Fruit fly (Drosophila melanogaster) whole organism, embryonic: ENCODE data around the gene CG13053.

Experiments
- Antp ChIP-seq: fragments of 200-800 bp; sonication (Bioruptor generic); optimal IDR thresholded peaks from 3 replicates; lab custom pipeline; 2016; ENCODE audit warnings: missing biosample characterization, missing genetic modification characterization
- Asciz ChIP-seq: fragments of 200-800 bp; sonication (Bioruptor generic); optimal IDR thresholded peaks from 2 replicates; lab custom pipeline; 2017; ENCODE audit warnings: missing biosample characterization, mild to moderate bottlenecking, missing genetic modification characterization, missing genetic modification reagents
- Bteb2 ChIP-seq: fragments of 200-800 bp; sonication (Bioruptor generic); optimal IDR thresholded peaks from 2 replicates; lab custom pipeline; 2016; ENCODE audit warnings: missing biosample characterization, missing genetic modification characterization
- CG10209 ChIP-seq: fragments of 200-800 bp; sonication (Bioruptor generic); optimal IDR thresholded peaks from 3 replicates; lab custom pipeline; 2017; ENCODE audit warnings: missing biosample characterization, mild to moderate bottlenecking, missing genetic modification characterization, missing genetic modification reagents
- CG10959 ChIP-seq: fragments of 200-800 bp; sonication (Bioruptor generic); IDR thresholded peaks from 2 replicates; pipeline ENCODE4 v1.3.6; 2022; ENCODE audit warnings: missing biosample characterization, missing genetic modification characterization
- CG11695 ChIP-seq: fragments of 200-800 bp; sonication (Bioruptor generic); IDR thresholded peaks from 3 replicates; pipeline ENCODE4 v1.3.6; 2022; ENCODE audit warnings: missing biosample characterization, missing genetic modification characterization
- CG12391 ChIP-seq: fragments of 200-800 bp; sonication (Bioruptor generic); optimal IDR thresholded peaks from 3 replicates; lab custom pipeline; 2018; ENCODE audit warnings: missing biosample characterization, mild to moderate bottlenecking, missing genetic modification characterization, moderate library complexity
- CG14667 ChIP-seq: fragments of 200-800 bp; sonication (Bioruptor generic); IDR thresholded peaks from 2 replicates; pipeline ENCODE4 v1.3.6; 2022; ENCODE audit warnings: missing biosample characterization, missing genetic modification characterization
- CG14710 ChIP-seq: fragments of 200-800 bp; sonication (Bioruptor generic); optimal IDR thresholded peaks from 3 replicates; lab custom pipeline; 2019; ENCODE audit warnings: missing biosample characterization, mild to moderate bottlenecking, missing genetic modification characterization, moderate library complexity
- CG15601 ChIP-seq: fragments of 200-800 bp; sonication (Bioruptor generic); optimal IDR thresholded peaks from 3 replicates; lab custom pipeline; 2019; ENCODE audit warnings: missing biosample characterization, mild to moderate bottlenecking, missing genetic modification characterization, moderate library complexity
- CG17612 ChIP-seq: fragments of 200-800 bp; sonication (Bioruptor generic); IDR thresholded peaks from 2 replicates; pipeline ENCODE4 v1.3.6; 2022; ENCODE audit warnings: missing biosample characterization, missing genetic modification characterization
- CG1832 ChIP-seq: fragments of 200-800 bp; sonication (Bioruptor generic); optimal IDR thresholded peaks from 2 replicates; lab custom pipeline; 2017; ENCODE audit warnings: missing biosample characterization, mild to moderate bottlenecking, missing genetic modification characterization, inconsistent platforms
- CG30020 ChIP-seq: fragments of 200-800 bp; optimal IDR thresholded peaks from 2 replicates; lab custom pipeline; 2019; ENCODE audit warnings: missing biosample characterization, mild to moderate bottlenecking, missing genetic modification characterization, moderate library complexity
- CG3281 ChIP-seq: fragments of 200-800 bp; sonication (Bioruptor generic); optimal IDR thresholded peaks from 3 replicates; lab custom pipeline; 2017; ENCODE audit warnings: missing biosample characterization, mild to moderate bottlenecking, missing genetic modification characterization
- CG6765 ChIP-seq: fragments of 200-800 bp; sonication (Bioruptor generic); optimal IDR thresholded peaks from 3 replicates; lab custom pipeline; 2017; ENCODE audit warnings: missing biosample characterization, mild to moderate bottlenecking, missing genetic modification characterization
- CG7839 ChIP-seq: fragments of 200-800 bp; sonication (Bioruptor generic); optimal IDR thresholded peaks from 3 replicates; lab custom pipeline; 2018; ENCODE audit warnings: missing biosample characterization, mild to moderate bottlenecking, missing genetic modification characterization, moderate library complexity
- CG7928 ChIP-seq: fragments of 200-800 bp; sonication (Bioruptor generic); optimal IDR thresholded peaks from 2 replicates; lab custom pipeline; 2017; ENCODE audit warnings: missing biosample characterization, mild to moderate bottlenecking, missing genetic modification characterization
- CG9817 ChIP-seq: fragments of 200-800 bp; sonication (Bioruptor generic); optimal IDR thresholded peaks from 2 replicates; lab custom pipeline; 2018; ENCODE audit warnings: missing biosample characterization, mild to moderate bottlenecking, missing genetic modification characterization, moderate library complexity
- CG9932 ChIP-seq: fragments of 200-800 bp; sonication (Bioruptor generic); IDR thresholded peaks from 2 replicates; pipeline ENCODE4 v1.3.6; 2022; ENCODE audit warnings: missing biosample characterization, missing genetic modification characterization
- CHES-1-like ChIP-seq: fragments of 200-800 bp; sonication (Bioruptor generic); optimal IDR thresholded peaks from 2 replicates; lab custom pipeline; 2016; ENCODE audit warnings: missing biosample characterization, missing genetic modification characterization
- Dad ChIP-seq: fragments of 200-800 bp; sonication (Bioruptor generic); optimal IDR thresholded peaks from 3 replicates; lab custom pipeline; 2016; ENCODE audit warnings: missing biosample characterization, missing genetic modification characterization
- Dip3 ChIP-seq: fragments of 200-800 bp; sonication (Bioruptor generic); optimal IDR thresholded peaks from 3 replicates; lab custom pipeline; 2016; ENCODE audit warnings: missing biosample characterization, missing genetic modification characterization
- Drgx ChIP-seq: fragments of 200-800 bp; sonication (Bioruptor generic); IDR thresholded peaks from 2 replicates; pipeline ENCODE4 v1.3.6; 2022; ENCODE audit warnings: missing biosample characterization, missing genetic modification characterization
- HHEX ChIP-seq: fragments of 200-800 bp; sonication (Bioruptor generic); optimal IDR thresholded peaks from 3 replicates; lab custom pipeline; 2017; ENCODE audit warnings: missing biosample characterization, mild to moderate bottlenecking, missing genetic modification characterization, missing genetic modification reagents
- Oaz ChIP-seq: fragments of 200-800 bp; sonication (Bioruptor generic); IDR thresholded peaks from 2 replicates; pipeline ENCODE4 v1.3.6; 2022; ENCODE audit warnings: missing biosample characterization, missing genetic modification characterization
- Ssrp ChIP-seq: fragments of 200-800 bp; sonication (Bioruptor generic); optimal IDR thresholded peaks from 2 replicates; lab custom pipeline; 2018; ENCODE audit warnings: missing biosample characterization, mild to moderate bottlenecking, missing genetic modification characterization, moderate library complexity
- Stat92E ChIP-seq, 3 experiments: fragments of >200 bp in 2 of 3; fragments of 200-800 bp in 1 of 3; sonication (Bioruptor generic) in 1 of 3; optimal IDR thresholded peaks; 2 replicates each; lab custom pipeline; 2017 to 2019; ENCODE audit warnings: missing biosample characterization in 3 of 3, missing genetic modification characterization in 3 of 3, mild to moderate bottlenecking in 1 of 3, moderate library complexity in 1 of 3
- Xrp1 ChIP-seq: fragments of 200-800 bp; sonication (Bioruptor generic); IDR thresholded peaks from 2 replicates; pipeline ENCODE4 v1.3.6; 2022; ENCODE audit warnings: missing biosample characterization, missing genetic modification characterization
- abd-A ChIP-seq: fragments of 200-800 bp; sonication (Bioruptor generic); optimal IDR thresholded peaks from 3 replicates; lab custom pipeline; 2019; ENCODE audit warnings: missing biosample characterization, mild to moderate bottlenecking, missing genetic modification characterization, moderate library complexity
- az2 ChIP-seq: fragments of 200-800 bp; sonication (Bioruptor generic); optimal IDR thresholded peaks from 3 replicates; lab custom pipeline; 2016; ENCODE audit warnings: missing biosample characterization, missing genetic modification characterization
- bab2 ChIP-seq: fragments of 200-800 bp; sonication (Bioruptor generic); optimal IDR thresholded peaks from 2 replicates; lab custom pipeline; 2016; ENCODE audit warnings: missing biosample characterization, missing genetic modification characterization
- btn ChIP-seq: fragments of 200-800 bp; sonication (Bioruptor generic); optimal IDR thresholded peaks from 2 replicates; lab custom pipeline; 2016; ENCODE audit warnings: missing biosample characterization, missing genetic modification characterization
- da ChIP-seq: fragments of 200-800 bp; sonication (Bioruptor generic); optimal IDR thresholded peaks from 2 replicates; lab custom pipeline; 2016; ENCODE audit warnings: missing biosample characterization, missing genetic modification characterization
- gsb-n ChIP-seq: fragments of 200-800 bp; sonication (Bioruptor generic); optimal IDR thresholded peaks from 3 replicates; lab custom pipeline; 2018; ENCODE audit warnings: missing biosample characterization, mild to moderate bottlenecking, missing genetic modification characterization
- h ChIP-seq: fragments of >200 bp; optimal IDR thresholded peaks from 2 replicates; lab custom pipeline; 2017
- hb ChIP-seq: fragments of 200-800 bp; sonication (Bioruptor generic); IDR thresholded peaks from 3 replicates; pipeline ENCODE4 v1.3.6; 2022; ENCODE audit warnings: missing biosample characterization, missing genetic modification characterization; ENCODE audit not compliant: partially characterized antibody
- hth ChIP-seq: fragments of >200 bp; optimal IDR thresholded peaks from 2 replicates; lab custom pipeline; 2017; ENCODE audit warnings: inconsistent platforms
- jing ChIP-seq: fragments of 200-800 bp; sonication (Bioruptor generic); optimal IDR thresholded peaks from 2 replicates; lab custom pipeline; 2018; ENCODE audit warnings: missing biosample characterization, mild to moderate bottlenecking, missing genetic modification characterization
- lbe ChIP-seq: fragments of 200-800 bp; sonication (Bioruptor generic); optimal IDR thresholded peaks from 2 replicates; lab custom pipeline; 2016; ENCODE audit warnings: missing biosample characterization, mild to moderate bottlenecking, missing genetic modification characterization
- otp ChIP-seq: fragments of 200-800 bp; sonication (Bioruptor generic); IDR thresholded peaks from 3 replicates; pipeline ENCODE4, ENCODE4 v1.3.6; 2022; ENCODE audit warnings: missing biosample characterization, missing genetic modification characterization
- pb ChIP-seq: fragments of 200-800 bp; sonication (Bioruptor generic); optimal IDR thresholded peaks from 3 replicates; lab custom pipeline; 2016; ENCODE audit warnings: missing biosample characterization, missing genetic modification characterization
- prd ChIP-seq, 3 experiments: fragments of >200 bp in 2 of 3; fragments of 200-800 bp in 1 of 3; sonication (Bioruptor generic) in 1 of 3; optimal IDR thresholded peaks in 2 of 3; IDR thresholded peaks in 1 of 3; 2 replicates in 2 of 3; 3 replicates in 1 of 3; pipeline versions ENCODE4 v1.3.6 to Lab custom; 2017 to 2022; ENCODE audit warnings: missing biosample characterization in 1 of 3, missing genetic modification characterization in 1 of 3
- psq ChIP-seq: fragments of 200-800 bp; sonication (Bioruptor generic); optimal IDR thresholded peaks from 2 replicates; lab custom pipeline; 2017; ENCODE audit warnings: missing biosample characterization, missing genetic modification characterization
- scrt ChIP-seq: fragments of 200-800 bp; sonication (Bioruptor generic); optimal IDR thresholded peaks from 2 replicates; lab custom pipeline; 2018; ENCODE audit warnings: missing biosample characterization, mild to moderate bottlenecking, missing genetic modification characterization, moderate library complexity
- slou ChIP-seq: fragments of 200-800 bp; sonication (Bioruptor generic); optimal IDR thresholded peaks from 3 replicates; lab custom pipeline; 2016; ENCODE audit warnings: missing biosample characterization, missing genetic modification characterization
- sqz ChIP-seq: fragments of 200-800 bp; sonication (Bioruptor generic); optimal IDR thresholded peaks from 3 replicates; lab custom pipeline; 2018; ENCODE audit warnings: missing biosample characterization, mild to moderate bottlenecking, missing genetic modification characterization
- stwl ChIP-seq: fragments of 200-800 bp; sonication (Bioruptor generic); optimal IDR thresholded peaks from 3 replicates; lab custom pipeline; 2018; ENCODE audit warnings: missing biosample characterization, mild to moderate bottlenecking, missing genetic modification characterization, moderate library complexity
- tgo ChIP-seq: fragments of 200-800 bp; sonication (Bioruptor generic); IDR thresholded peaks from 3 replicates; pipeline ENCODE4 v1.3.6; 2022; ENCODE audit warnings: missing biosample characterization, missing genetic modification characterization
- twi ChIP-seq: fragments of 200-800 bp; optimal IDR thresholded peaks from 2 replicates; lab custom pipeline; 2019; ENCODE audit warnings: missing biosample characterization, mild to moderate bottlenecking, missing genetic modification characterization, moderate library complexity
- usp ChIP-seq: fragments of >200 bp; optimal IDR thresholded peaks from 2 replicates; lab custom pipeline; 2017; ENCODE audit warnings: missing biosample characterization, missing genetic modification characterization
- yki ChIP-seq: fragments of >200 bp; optimal IDR thresholded peaks from 3 replicates; lab custom pipeline; 2018
- zen2 ChIP-seq: fragments of 200-800 bp; sonication (Bioruptor generic); IDR thresholded peaks from 3 replicates; pipeline ENCODE4 v1.3.6; 2022; ENCODE audit warnings: missing biosample characterization, missing genetic modification characterization; ENCODE audit not compliant: partially characterized antibody

The CG13053 gene

DNA sequence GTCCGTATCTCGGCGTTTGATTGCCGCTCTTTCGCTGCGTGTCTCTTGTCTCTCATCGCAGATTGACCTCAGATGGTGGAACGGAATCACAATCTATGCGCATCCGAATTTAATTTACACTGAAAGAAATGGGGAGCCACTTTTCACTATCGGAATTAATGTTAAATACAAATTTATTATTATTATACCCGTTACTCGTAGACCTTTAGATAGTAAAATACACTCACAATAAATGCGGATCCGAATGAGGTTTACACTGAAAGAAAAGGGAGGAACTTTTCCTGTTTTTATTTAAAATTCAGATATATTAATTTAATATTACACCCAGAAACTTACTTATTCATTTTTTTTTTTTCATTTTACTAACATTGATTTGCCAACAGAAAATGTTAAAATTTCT, 29.5 kb upstream of the CG13053 start (continued):
- TF ChIP-seq scrt (GFP tag; lab: Kevin White, UChicago) (no peak), yki (lab: Kevin White, UChicago) (no peak), CG14667 (GFP tag; lab: Robert Waterston, UW) (no peak), hb (no peak), CG7928 (GFP tag; lab: Kevin White, UChicago) (no peak), zen2 (GFP tag; lab: Robert Waterston, UW) (no peak), abd-A (tag; lab: Kevin White, UChicago) (no peak), Bteb2 (GFP tag; lab: Kevin White, UChicago) (no peak), prd (optimal IDR thresholded peaks at IDR 0.05; lab: Kevin White, UChicago) (no peak), prd (GFP tag; IDR thresholded peaks at IDR 0.05; lab: Robert Waterston, UW) (peak; percentile 38; the same call in 1 of the 3 replicates), Drgx (GFP tag; lab: Robert Waterston, UW) (no peak), Xrp1 (GFP tag; lab: Robert Waterston, UW) (no peak), CG10959 (no peak), tgo (GFP tag; lab: Robert Waterston, UW) (peak; percentile 43; the same call in 1 of the 3 replicates), pb (GFP tag; lab: Kevin White, UChicago) (no peak), Ssrp (tag; lab: Kevin White, UChicago) (no peak), Dip3 (GFP tag; lab: Kevin White, UChicago) (no peak), Stat92E (GFP tag; optimal IDR thresholded peaks at IDR 0.05; lab: Kevin White, UChicago) (no peak), btn (GFP tag; lab: Kevin White, UChicago) (no peak), CG30020 (tag; lab: Kevin White, UChicago) (no peak), sqz (GFP tag; lab: Kevin White, UChicago) (no peak), bab2 (no peak), CG15601 (tag; lab: Kevin White, UChicago) (no peak), stwl (tag; lab: Kevin White, UChicago) (no peak), CG9817 (tag; lab: Kevin White, UChicago) (no peak), CG1832 (GFP tag; lab: Kevin White, UChicago) (no peak), gsb-n (tag; lab: Kevin White, UChicago) (no peak), Antp (GFP tag; lab: Kevin White, UChicago) (no peak), psq (GFP tag; lab: Kevin White, UChicago) (no peak), CG10209 (GFP tag; lab: Kevin White, UChicago) (peak; percentile 23), Oaz (GFP tag; lab: Robert Waterston, UW) (no peak), az2 (peak; percentile 31), Dad (GFP tag; lab: Kevin White, UChicago) (no peak), slou (no peak), hth (lab: Kevin White, UChicago) (no peak), lbe (GFP tag; lab: Kevin White, UChicago) (no peak), CG11695 (GFP tag; lab: Robert Waterston, UW) (0 out of 3 replicates have a peak, but pooled peaks have one; percentile 27), CG14710 (no peak), h (lab: Kevin White, UChicago) (no peak), da (no peak), CG6765 (GFP tag; lab: Kevin White, UChicago) (no peak), usp (GFP tag; lab: Kevin White, UChicago) (no peak), CG9932 (GFP tag; lab: Robert Waterston, UW) (no peak), CG17612 (GFP tag; lab: Robert Waterston, UW) (no peak), twi (tag; lab: Kevin White, UChicago) (no peak), CHES-1-like (GFP tag; lab: Kevin White, UChicago) (no peak), CG3281 (GFP tag; lab: Kevin White, UChicago) (no peak), Asciz (GFP tag; lab: Kevin White, UChicago) (no peak), jing (GFP tag; lab: Kevin White, UChicago) (no peak), HHEX (GFP tag; lab: Kevin White, UChicago) (no peak), otp (GFP tag; lab: Robert Waterston, UW) (no peak), CG12391 (no peak), CG7839 (tag; lab: Kevin White, UChicago) (peak; percentile 39)
